Fruit fly (Drosophila melanogaster): ENCODE results near the gene Cad99C.

Cad99C gene

dm6 chr3R:29835710-29836049, 5.8 kb upstream of the Cad99C start, which contains the start of gene Prtl99C:
Gene Prtl99C, plus strand, starts transcription at chr3R:29835950.
- no peak for TF ChIP-seq noc (tag; optimal IDR thresholded peaks at IDR 0.05)

- no peak for TF ChIP-seq noc (tag; optimal IDR thresholded peaks at IDR 0.05)
These were observed 5.3 kb upstream of the Cad99C start, which contains the start of gene CG42592 for dm6 chr3R:29836188-29836587. Gene CG42592, minus strand, starts transcription at chr3R:29836288.

- no peak for TF ChIP-seq noc (tag; optimal IDR thresholded peaks at IDR 0.05)
These were observed 3.7 kb upstream of the Cad99C start for dm6 chr3R:29837771-29838170.

dm6 chr3R:29838751-29839150, 2.7 kb upstream of the Cad99C start:
- TF ChIP-seq noc (tag; optimal IDR thresholded peaks at IDR 0.05) = no peak

dm6 chr3R:29839707-29840311, 1.6 kb upstream of the Cad99C start:
- TF ChIP-seq noc (tag; optimal IDR thresholded peaks at IDR 0.05) = no peak

- TF ChIP-seq noc (tag; optimal IDR thresholded peaks at IDR 0.05) = no peak
These were observed 5.7 kb downstream of the Cad99C start for dm6 chr3R:29847126-29847525.

- TF ChIP-seq noc (tag; optimal IDR thresholded peaks at IDR 0.05) = no peak
These were observed 15.8 kb downstream of the Cad99C start, which contains the start of gene dgt1 for dm6 chr3R:29857228-29857627. Gene dgt1, minus strand, starts transcription at chr3R:29857491.

dm6 chr3R:29858806-29859205, 17.3 kb downstream of the Cad99C start, which contains the start of gene CG7824:
Gene CG7824, minus strand, starts transcription at chr3R:29858936.
- TF ChIP-seq noc (tag; optimal IDR thresholded peaks at IDR 0.05) = no peak

- TF ChIP-seq noc (tag; optimal IDR thresholded peaks at IDR 0.05) = peak; percentile 1
These were observed 18.3 kb downstream of the Cad99C start for dm6 chr3R:29859763-29860162.

- TF ChIP-seq noc (tag; optimal IDR thresholded peaks at IDR 0.05) = peak; percentile 68
These were observed 20.2 kb downstream of the Cad99C start, which contains the start of the genes CG15514 and RpS8 for dm6 chr3R:29861432-29862249. Gene CG15514, minus strand, starts transcription at chr3R:29861494. Gene RpS8, plus strand, starts transcription at chr3R:29861582.

- TF ChIP-seq noc (tag; optimal IDR thresholded peaks at IDR 0.05) = no peak
These were observed 21.3 kb downstream of the Cad99C start for dm6 chr3R:29862795-29863194.

dm6 chr3R:29866706-29867105, 25.2 kb downstream of the Cad99C start:
- TF ChIP-seq noc (tag; optimal IDR thresholded peaks at IDR 0.05) = peak; percentile 35

dm6 chr3R:29867470-29867869, 26.0 kb downstream of the Cad99C start:
- TF ChIP-seq noc (tag; optimal IDR thresholded peaks at IDR 0.05) = no peak

- no peak for TF ChIP-seq noc (tag; optimal IDR thresholded peaks at IDR 0.05)
These were observed 26.4 kb downstream of the Cad99C start for dm6 chr3R:29867895-29868294.

- peak; percentile 26 for TF ChIP-seq noc (tag; optimal IDR thresholded peaks at IDR 0.05)
These were observed 27.4 kb downstream of the Cad99C start, which contains the start of gene Zip99C for dm6 chr3R:29868676-29869349. Gene Zip99C, minus strand, starts transcription at chr3R:29868895.

- TF ChIP-seq noc (tag; optimal IDR thresholded peaks at IDR 0.05) = no peak
These were observed 27.9 kb downstream of the Cad99C start, which contains the start of gene CG34133 for dm6 chr3R:29869350-29869688. Gene CG34133, plus strand, starts transcription at chr3R:29869365.

Data from whole organism, larva.